Worm (Caenorhabditis elegans): Measurements from ENCODE around the gene srh-8.

DNA sequence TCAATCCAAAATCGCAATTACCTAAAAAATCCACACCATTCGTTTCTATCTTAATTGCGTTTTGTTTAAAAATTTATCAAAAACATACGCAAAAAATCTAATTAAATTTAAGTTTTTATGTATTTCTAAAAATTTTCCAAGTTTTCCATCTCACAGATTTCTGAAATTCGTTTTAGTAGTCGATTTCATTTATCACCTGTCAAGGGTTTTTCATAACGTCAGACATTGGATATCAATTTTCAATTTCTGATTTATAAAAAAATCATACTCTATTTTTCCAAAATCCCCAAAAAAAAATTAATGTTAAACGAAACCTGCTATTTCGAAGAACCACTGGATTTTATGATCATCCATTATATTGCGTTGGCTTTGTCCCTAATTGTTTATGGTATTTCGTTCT is 4.9 kb downstream of the srh-8 start, which contains the start of gene srh-4:
- TF ChIP-seq ztf-11 (tag; optimal IDR thresholded peaks at IDR 0.05) (no peak), blmp-1 (tag; optimal IDR thresholded peaks at IDR 0.05) (no peak), lin-32 (GFP tag; optimal IDR thresholded peaks at IDR 0.05) (no peak), ceh-43 (GFP tag; optimal IDR thresholded peaks at IDR 0.05) (no peak), nhr-76 (tag; optimal IDR thresholded peaks at IDR 0.05) (no peak), elt-3 (tag; optimal IDR thresholded peaks at IDR 0.05) (no peak), mab-5 (tag; optimal IDR thresholded peaks at IDR 0.05) (no peak), nhr-237 (tag; optimal IDR thresholded peaks at IDR 0.05) (no peak), unc-62 (GFP tag; optimal IDR thresholded peaks at IDR 0.05) (no peak)
